Worm (Caenorhabditis elegans): ENCODE measurements around the gene aagr-3.

DNA sequence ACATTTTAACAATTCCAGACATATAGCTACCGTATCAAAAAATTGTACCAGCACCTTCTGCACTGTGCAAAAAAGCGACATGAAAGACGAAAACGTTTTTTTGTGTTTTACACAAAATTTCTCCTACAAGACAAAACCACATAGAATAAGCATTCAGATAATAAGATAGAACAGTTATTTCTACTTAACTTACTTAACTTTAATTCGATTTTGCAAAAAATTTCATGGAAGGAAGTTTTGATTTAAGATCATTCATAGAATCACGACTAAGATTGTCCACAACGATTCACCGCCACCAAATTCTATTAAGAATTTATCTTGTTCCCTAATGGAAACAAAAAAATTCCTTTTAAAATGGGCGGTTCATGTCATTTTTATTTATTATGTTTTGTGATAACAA, 34.4 kb upstream of the aagr-3 start:
- TF ChIP-seq chd-7 (tag; optimal IDR thresholded peaks at IDR 0.05), result no peak
- no peak for TF ChIP-seq madf-10 (tag; optimal IDR thresholded peaks at IDR 0.05)

Data from whole organism, young adult.